Fruit fly (Drosophila melanogaster) whole organism, wandering third instar larva: ENCODE data around the gene CG6693.

Source experiments
- Abd-B ChIP-seq: fragments of >200 bp; optimal IDR thresholded peaks from 2 replicates; lab custom pipeline; 2017; ENCODE audit warnings: missing biosample characterization, missing genetic modification characterization
- CG32264 ChIP-seq: fragments of 200-800 bp; sonication (Bioruptor generic); optimal IDR thresholded peaks from 2 replicates; lab custom pipeline; 2016; ENCODE audit warnings: missing biosample characterization, missing genetic modification characterization
- CG9705 ChIP-seq: fragments of 200-800 bp; sonication (Bioruptor generic); optimal IDR thresholded peaks from 2 replicates; lab custom pipeline; 2018; ENCODE audit warnings: missing biosample characterization, mild to moderate bottlenecking, missing genetic modification characterization
- CrebA ChIP-seq: fragments of 200-800 bp; sonication (Bioruptor generic); optimal IDR thresholded peaks from 2 replicates; lab custom pipeline; 2016; ENCODE audit warnings: missing biosample characterization, mild to moderate bottlenecking, missing genetic modification characterization, borderline replicate concordance
- Dfd ChIP-seq: fragments of >200 bp; optimal IDR thresholded peaks from 2 replicates; lab custom pipeline; 2017; ENCODE audit warnings: missing biosample characterization, missing genetic modification characterization
- Dif ChIP-seq: fragments of 200-275, 200-300 bp; sonication (Bioruptor generic); optimal IDR thresholded peaks from 2 replicates; lab custom pipeline; 2018; ENCODE audit warnings: missing biosample characterization, missing genetic modification characterization; ENCODE audit not compliant: partially characterized antibody
- GATAd ChIP-seq: sonication (Bioruptor generic); optimal IDR thresholded peaks from 2 replicates; lab custom pipeline; 2016; ENCODE audit warnings: missing biosample characterization, missing genetic modification characterization
- HLH106 ChIP-seq: fragments of 200-800 bp; optimal IDR thresholded peaks from 3 replicates; lab custom pipeline; 2019; ENCODE audit warnings: missing biosample characterization, mild to moderate bottlenecking, missing genetic modification characterization, moderate library complexity
- Hnf4 ChIP-seq: fragments of 200-800 bp; sonication (Bioruptor generic); optimal IDR thresholded peaks from 2 replicates; lab custom pipeline; 2016; ENCODE audit warnings: missing biosample characterization, mild to moderate bottlenecking, missing genetic modification characterization
- Hr78 ChIP-seq: fragments of >200 bp; optimal IDR thresholded peaks from 2 replicates; lab custom pipeline; 2017; ENCODE audit warnings: missing biosample characterization, missing genetic modification characterization
- Hr83 ChIP-seq: fragments of 200-300 bp; sonication (Bioruptor generic); optimal IDR thresholded peaks from 2 replicates; lab custom pipeline; 2016; ENCODE audit warnings: missing biosample characterization, mild to moderate bottlenecking, missing genetic modification characterization, moderate library complexity; ENCODE audit not compliant: poor library complexity, severe bottlenecking
- Jra ChIP-seq: sonication (Bioruptor generic); optimal IDR thresholded peaks from 2 replicates; lab custom pipeline; 2016; ENCODE audit warnings: missing biosample characterization, missing genetic modification characterization
- Mio ChIP-seq: sonication (Bioruptor generic); optimal IDR thresholded peaks from 2 replicates; lab custom pipeline; 2016; ENCODE audit warnings: missing biosample characterization, missing genetic modification characterization
- Myc ChIP-seq: fragments of >200 bp; optimal IDR thresholded peaks from 2 replicates; lab custom pipeline; 2017
- N ChIP-seq: fragments of >200 bp; optimal IDR thresholded peaks from 2 replicates; lab custom pipeline; 2018; ENCODE audit warnings: missing biosample characterization, missing external identifiers, missing genetic modification characterization
- OdsH ChIP-seq: fragments of 200-800 bp; sonication (Bioruptor generic); optimal IDR thresholded peaks from 2 replicates; lab custom pipeline; 2016; ENCODE audit warnings: missing biosample characterization, mild to moderate bottlenecking, missing genetic modification characterization
- Rel ChIP-seq, 2 experiments: fragments of 200-800 bp; sonication (Bioruptor generic) in 1 of 2; optimal IDR thresholded peaks; 2 replicates in 1 of 2; 3 replicates in 1 of 2; lab custom pipeline; 2016 to 2019; ENCODE audit warnings: mild to moderate bottlenecking in 2 of 2, missing biosample characterization in 2 of 2, missing genetic modification characterization in 2 of 2, moderate library complexity in 1 of 2
- Sp1 ChIP-seq: fragments of 200-800 bp; sonication (Bioruptor generic); optimal IDR thresholded peaks from 3 replicates; lab custom pipeline; 2019; ENCODE audit warnings: missing biosample characterization, mild to moderate bottlenecking, missing genetic modification characterization, moderate library complexity
- Vsx2 ChIP-seq: fragments of 200-300, 225-300 bp; sonication (Bioruptor generic); optimal IDR thresholded peaks from 2 replicates; lab custom pipeline; 2018; ENCODE audit warnings: missing biosample characterization, missing genetic modification characterization; ENCODE audit not compliant: partially characterized antibody
- br ChIP-seq: fragments of 200-800 bp; sonication (Bioruptor generic); optimal IDR thresholded peaks from 2 replicates; lab custom pipeline; 2016; ENCODE audit warnings: missing biosample characterization, missing genetic modification characterization
- brk ChIP-seq: fragments of 200-800 bp; sonication (Bioruptor generic); optimal IDR thresholded peaks from 2 replicates; lab custom pipeline; 2016; ENCODE audit warnings: missing biosample characterization, mild to moderate bottlenecking, missing genetic modification characterization
- dl ChIP-seq, 2 experiments: fragments of 175-275, 200-275 bp in 1 of 2; fragments of 200-275 bp in 1 of 2; sonication (Bioruptor generic); optimal IDR thresholded peaks; lab custom pipeline; 2018; ENCODE audit warnings: mild to moderate bottlenecking in 2 of 2, missing biosample characterization in 2 of 2, missing genetic modification characterization in 2 of 2, moderate library complexity in 2 of 2; ENCODE audit not compliant: partially characterized antibody in 2 of 2, insufficient read depth in 1 of 2
- dmrt93B ChIP-seq: fragments of 200-800 bp; sonication (Bioruptor generic); optimal IDR thresholded peaks from 2 replicates; lab custom pipeline; 2018; ENCODE audit warnings: missing biosample characterization, mild to moderate bottlenecking, missing genetic modification characterization
- dsf ChIP-seq: sonication (Bioruptor generic); optimal IDR thresholded peaks from 2 replicates; lab custom pipeline; 2016; ENCODE audit warnings: missing biosample characterization, missing genetic modification characterization, borderline replicate concordance
- ey ChIP-seq: fragments of 200-800 bp; sonication (Bioruptor generic); optimal IDR thresholded peaks from 2 replicates; lab custom pipeline; 2016; ENCODE audit warnings: missing biosample characterization, missing genetic modification characterization
- foxo ChIP-seq, 2 experiments: fragments of 200-800 bp; sonication (Bioruptor generic); optimal IDR thresholded peaks; 2 replicates in 1 of 2; 3 replicates in 1 of 2; lab custom pipeline; 2016 to 2017; ENCODE audit warnings: missing biosample characterization in 2 of 2, missing genetic modification characterization in 2 of 2
- fru ChIP-seq: fragments of 200-800 bp; sonication (Bioruptor generic); optimal IDR thresholded peaks from 3 replicates; lab custom pipeline; 2016; ENCODE audit warnings: missing biosample characterization, mild to moderate bottlenecking, missing genetic modification characterization
- h ChIP-seq: fragments of 200-800 bp; sonication (Bioruptor generic); optimal IDR thresholded peaks from 3 replicates; lab custom pipeline; 2016; ENCODE audit warnings: missing biosample characterization, mild to moderate bottlenecking, missing genetic modification characterization
- jim ChIP-seq: fragments of 175-275, 200-325 bp; sonication (Bioruptor generic); optimal IDR thresholded peaks from 2 replicates; lab custom pipeline; 2016; ENCODE audit warnings: missing biosample characterization, mild to moderate bottlenecking, missing genetic modification characterization
- lola ChIP-seq: fragments of >200 bp; optimal IDR thresholded peaks from 2 replicates; lab custom pipeline; 2017; ENCODE audit warnings: missing biosample characterization, missing genetic modification characterization
- pan ChIP-seq: fragments of >200 bp; optimal IDR thresholded peaks from 2 replicates; lab custom pipeline; 2017
- psq ChIP-seq: fragments of 200-800 bp; sonication (Bioruptor generic); optimal IDR thresholded peaks from 3 replicates; lab custom pipeline; 2017; ENCODE audit warnings: missing biosample characterization, mild to moderate bottlenecking, missing genetic modification characterization, moderate library complexity
- rgr ChIP-seq: fragments of 200-800 bp; sonication (Bioruptor generic); optimal IDR thresholded peaks from 3 replicates; lab custom pipeline; 2016; ENCODE audit warnings: missing biosample characterization, mild to moderate bottlenecking, missing genetic modification characterization
- sage ChIP-seq: fragments of 200-800 bp; sonication (Bioruptor generic); optimal IDR thresholded peaks from 2 replicates; lab custom pipeline; 2016; ENCODE audit warnings: missing biosample characterization, mild to moderate bottlenecking, missing genetic modification characterization
- sv ChIP-seq: fragments of 200-800 bp; sonication (Bioruptor generic); optimal IDR thresholded peaks from 3 replicates; lab custom pipeline; 2016; ENCODE audit warnings: missing biosample characterization, missing genetic modification characterization
- tai ChIP-seq: sonication (Bioruptor generic); optimal IDR thresholded peaks from 2 replicates; lab custom pipeline; 2016; ENCODE audit warnings: missing biosample characterization, missing genetic modification characterization
- usp ChIP-seq: fragments of >200 bp; optimal IDR thresholded peaks from 2 replicates; lab custom pipeline; 2017; ENCODE audit warnings: missing biosample characterization, missing genetic modification characterization
- woc ChIP-seq: sonication (Bioruptor generic); optimal IDR thresholded peaks from 2 replicates; lab custom pipeline; 2016; ENCODE audit warnings: missing biosample characterization, mild to moderate bottlenecking, missing genetic modification characterization

Gene CG6693

DNA sequence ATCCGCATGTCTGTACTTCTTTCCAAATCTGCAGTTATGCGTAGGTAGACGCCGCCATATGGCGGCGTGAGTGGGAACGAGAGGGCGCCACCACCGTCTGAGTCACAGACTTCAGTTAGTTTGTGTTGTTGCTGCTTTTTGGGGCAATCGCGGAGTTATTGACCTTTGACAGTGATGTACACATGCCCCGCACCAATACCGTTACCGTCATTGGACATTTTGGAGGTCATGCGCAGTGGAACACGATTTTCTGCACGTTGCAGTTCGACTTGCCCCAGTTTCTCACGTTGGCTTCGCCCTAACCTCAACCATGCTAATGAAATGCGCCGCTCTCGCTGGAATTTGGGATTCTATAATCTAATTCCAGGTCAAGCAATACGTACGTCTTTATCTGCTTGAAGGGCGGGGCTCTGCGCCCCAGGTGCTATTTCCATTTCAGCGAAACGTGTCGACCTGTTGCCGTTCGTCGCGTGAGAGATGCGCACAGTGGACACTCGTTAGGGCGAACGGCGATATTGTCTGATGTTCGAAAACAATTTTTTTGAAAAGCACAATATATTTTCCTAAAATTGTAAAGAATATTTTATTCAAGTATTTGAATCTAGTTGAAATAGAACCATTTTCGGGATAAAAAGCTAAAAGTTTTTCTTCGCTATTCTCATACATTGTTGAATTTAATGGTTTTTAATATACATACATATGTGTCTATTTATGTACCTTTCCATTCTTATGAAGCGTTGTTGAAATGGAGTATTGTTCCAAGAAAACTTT, 10.0 kb downstream of the CG6693 start (continued):
- peak; percentile 88 for TF ChIP-seq Jra (GFP tag; lab: Kevin White, UChicago)
- TF ChIP-seq fru, result peak; percentile 60
- TF ChIP-seq psq (GFP tag; lab: Kevin White, UChicago), result peak; percentile 63
- TF ChIP-seq Sp1 (GFP tag; lab: Kevin White, UChicago), result peak; percentile 59

DNA sequence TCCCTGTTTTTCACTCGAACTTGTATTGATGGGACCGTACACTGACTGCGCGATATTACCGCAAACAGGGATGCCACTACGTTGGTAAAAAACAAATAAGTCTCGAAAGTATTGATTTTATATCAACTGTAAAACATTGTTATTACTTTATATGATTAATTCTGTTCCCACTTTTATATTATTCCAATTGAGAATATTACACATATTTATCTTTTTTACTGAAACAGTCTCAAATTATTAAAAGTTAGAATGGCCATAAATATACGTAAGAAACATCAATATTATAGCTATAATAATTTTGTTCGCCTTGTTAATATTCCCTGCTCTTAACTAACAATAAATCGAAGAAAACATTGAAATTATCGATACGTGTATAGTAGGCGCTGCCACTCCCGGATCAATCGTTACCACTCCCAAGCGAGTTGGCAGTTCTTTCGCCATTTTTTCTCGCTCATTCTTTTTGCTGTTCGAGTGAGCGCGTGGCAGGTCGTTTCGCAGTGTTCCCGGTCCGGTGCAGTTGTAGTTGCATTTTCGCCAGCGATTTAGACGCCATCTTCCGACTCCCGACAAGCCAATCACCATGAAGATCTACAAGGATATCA, 11.5 kb downstream of the CG6693 start, which contains the start of the genes SdhC and Tctp:
Gene SdhC (minus strand): TSS at position 49 of the 602 bp plus-strand sequence.
Gene Tctp (plus strand): TSS at position 447 of the 602 bp plus-strand sequence.
- TF ChIP-seq OdsH (GFP tag; lab: Kevin White, UChicago) (peak; percentile 13), CG32264 (GFP tag; lab: Kevin White, UChicago) (no peak), rgr (GFP tag; lab: Kevin White, UChicago) (peak; percentile 57), dl (GFP tag; optimal IDR thresholded peaks at IDR 0.05; lab: Kevin White, UChicago; ENCODE audit: insufficient read depth in 1 of 2, partially characterized antibody in 2 of 2) (no peak), lola (GFP tag; lab: Kevin White, UChicago) (no peak), Jra (GFP tag; lab: Kevin White, UChicago) (peak; percentile 65), N (GFP tag; lab: Kevin White, UChicago) (no peak), Sp1 (GFP tag; lab: Kevin White, UChicago) (peak; percentile 66), fru (peak; percentile 63), brk (GFP tag; lab: Kevin White, UChicago) (peak; percentile 77), Myc (lab: Kevin White, UChicago) (peak; percentile 51), Hnf4 (GFP tag; lab: Kevin White, UChicago) (peak; percentile 66), dmrt93B (GFP tag; lab: Kevin White, UChicago) (peak; percentile 24), psq (GFP tag; lab: Kevin White, UChicago) (peak; percentile 63), tai (GFP tag; lab: Kevin White, UChicago) (no peak), Hr78 (no peak), sage (GFP tag; lab: Kevin White, UChicago) (no peak), Hr83 (GFP tag; lab: Kevin White, UChicago) (peak; percentile 82), HLH106 (tag; lab: Kevin White, UChicago) (peak; percentile 43), ey (peak; percentile 49), Rel (GFP tag; optimal IDR thresholded peaks at IDR 0.05; lab: Kevin White, UChicago) (no peak), Rel (tag; optimal IDR thresholded peaks at IDR 0.05; lab: Kevin White, UChicago) (peak; percentile 52), sv (peak; percentile 58), CG9705 (GFP tag; lab: Kevin White, UChicago) (peak; percentile 17), CrebA (no peak), foxo (GFP tag; optimal IDR thresholded peaks at IDR 0.05; lab: Kevin White, UChicago) (peak in 1 of 2 experiments; percentile 71), Dif (GFP tag; lab: Kevin White, UChicago) (peak; percentile 72), h (peak; percentile 64), Abd-B (GFP tag; lab: Kevin White, UChicago) (no peak), usp (no peak), Vsx2 (GFP tag; lab: Kevin White, UChicago) (no peak), br (GFP tag; lab: Kevin White, UChicago) (peak; percentile 40), jim (GFP tag; lab: Kevin White, UChicago) (no peak), woc (GFP tag; lab: Kevin White, UChicago) (peak; percentile 48), pan (no peak), Dfd (GFP tag; lab: Kevin White, UChicago) (no peak), GATAd (GFP tag; lab: Kevin White, UChicago) (no peak), Mio (no peak), dsf (peak; percentile 46)
- TF ChIP-seq, all 38 proteins: peak for 22
